Fruit fly (Drosophila melanogaster): ENCODE measurements around the gene CG10147.

dm6 chr3L:6447203-6447602 lies 41.0 kb downstream of the CG10147 start:
- TF ChIP-seq dmrt93B (GFP tag; optimal IDR thresholded peaks at IDR 0.05): no peak
- no peak for TF ChIP-seq Sp1 (GFP tag; optimal IDR thresholded peaks at IDR 0.05)
- TF ChIP-seq OdsH (GFP tag; optimal IDR thresholded peaks at IDR 0.05): no peak
- TF ChIP-seq Vsx2 (GFP tag; optimal IDR thresholded peaks at IDR 0.05; ENCODE audit: partially characterized antibody): no peak
- TF ChIP-seq sage (GFP tag; optimal IDR thresholded peaks at IDR 0.05): no peak
- no peak for TF ChIP-seq Dfd (GFP tag; optimal IDR thresholded peaks at IDR 0.05)
- no peak for TF ChIP-seq Myc (optimal IDR thresholded peaks at IDR 0.05)
- no peak for TF ChIP-seq tai (GFP tag; optimal IDR thresholded peaks at IDR 0.05)
- no peak for TF ChIP-seq psq (GFP tag; optimal IDR thresholded peaks at IDR 0.05)
- no peak for TF ChIP-seq Rel (GFP tag; optimal IDR thresholded peaks at IDR 0.05)
- no peak for TF ChIP-seq Rel (tag; optimal IDR thresholded peaks at IDR 0.05)
- TF ChIP-seq fru (GFP tag; optimal IDR thresholded peaks at IDR 0.05): no peak
